Worm (Caenorhabditis elegans) whole organism, young adult: ENCODE data around the gene ZK945.8.

Experiments
- C06A6.2 ChIP-seq: fragments of 200-800 bp; sonication (Bioruptor generic); conservative IDR thresholded peaks from 2 replicates; pipeline ENCODE4 v1.3.6; 2022; ENCODE audit warnings: missing genetic modification characterization, missing compliant biosample characterization
- F37B4.10 ChIP-seq: fragments of 200-800 bp; sonication (Bioruptor generic); IDR thresholded peaks from 2 replicates; pipeline ENCODE4 v1.3.6; 2022; ENCODE audit warnings: missing genetic modification characterization, missing compliant biosample characterization
- F52B5.7 ChIP-seq: sonication (generic microtip); optimal IDR thresholded peaks from 2 replicates; lab custom pipeline; 2016; ENCODE audit warnings: mild to moderate bottlenecking, missing genetic modification characterization, missing compliant biosample characterization
- athp-1 ChIP-seq: sonication (generic microtip); optimal IDR thresholded peaks from 2 replicates; lab custom pipeline; 2017; ENCODE audit warnings: mild to moderate bottlenecking, missing genetic modification characterization, missing compliant biosample characterization
- attf-3 ChIP-seq: fragments of 200-800 bp; sonication (Bioruptor generic); conservative IDR thresholded peaks from 2 replicates; pipeline ENCODE4 v1.3.6; 2022; ENCODE audit warnings: missing genetic modification reagents, missing genetic modification characterization, missing compliant biosample characterization
- ceh-100 ChIP-seq: fragments of 200-800 bp; sonication (Bioruptor generic); IDR thresholded peaks from 2 replicates; pipeline ENCODE4 v1.3.6; 2022; ENCODE audit warnings: missing genetic modification reagents, missing genetic modification characterization, missing compliant biosample characterization
- egrh-3 ChIP-seq: fragments of 200-800 bp; sonication (Bioruptor generic); IDR thresholded peaks from 2 replicates; pipeline ENCODE4 v1.3.6; 2022; ENCODE audit warnings: missing genetic modification reagents, missing genetic modification characterization, missing compliant biosample characterization
- snpc-4 ChIP-seq, 5 experiments: fragments of 150-350 bp in 1 of 5; sonication (generic microtip) in 4 of 5; optimal IDR thresholded peaks; 2 replicates each; lab custom pipeline; 2014 to 2018; ENCODE audit warnings: missing genetic modification characterization in 5 of 5, missing biosample characterization in 3 of 5, antibody characterized with exemption in 2 of 5, mild to moderate bottlenecking in 2 of 5, missing compliant biosample characterization in 2 of 5, missing genotype in 2 of 5, moderate library complexity in 2 of 5, missing genetic modification reagents in 1 of 5
- unc-62 ChIP-seq: fragments of 150-350 bp; optimal IDR thresholded peaks from 2 replicates; lab custom pipeline; 2014; ENCODE audit warnings: missing biosample characterization, missing genetic modification reagents, missing genetic modification characterization

ce11 chrII:10099072-10099471 is 9.4 kb upstream of the ZK945.8 start:
- TF ChIP-seq snpc-4 (GFP tag; optimal IDR thresholded peaks at IDR 0.05; lab: Kevin White, UChicago) = no peak
- TF ChIP-seq snpc-4 (tag; optimal IDR thresholded peaks at IDR 0.05; lab: Kevin White, UChicago) = no peak
- no peak for TF ChIP-seq unc-62
- no peak for TF ChIP-seq F52B5.7 (tag; lab: Kevin White, UChicago)
- no peak for TF ChIP-seq egrh-3 (GFP tag; lab: Robert Waterston, UW)
- TF ChIP-seq ceh-100 = no peak
- no peak for TF ChIP-seq C06A6.2 (GFP tag; lab: Robert Waterston, UW)
- no peak for TF ChIP-seq attf-3 (GFP tag; lab: Robert Waterston, UW)
- no peak for TF ChIP-seq athp-1 (tag; lab: Kevin White, UChicago)
- TF ChIP-seq F37B4.10 (GFP tag; lab: Robert Waterston, UW) = no peak
